Fruit fly (Drosophila melanogaster) whole organism, embryonic: ENCODE data around the gene fwe.

Source experiments
- Aef1 ChIP-seq: fragments of 200-800 bp; sonication (Bioruptor generic); IDR thresholded peaks from 3 replicates; pipeline ENCODE4 v1.3.6; 2022; ENCODE audit warnings: missing biosample characterization, missing genetic modification characterization
- B-H1 ChIP-seq: fragments of 200-800 bp; sonication (Bioruptor generic); IDR thresholded peaks from 3 replicates; pipeline ENCODE4 v1.3.6; 2022; ENCODE audit warnings: missing biosample characterization, missing genetic modification characterization
- Blimp-1 ChIP-seq: fragments of 200-800 bp; sonication (Bioruptor generic); optimal IDR thresholded peaks from 3 replicates; lab custom pipeline; 2018; ENCODE audit warnings: missing biosample characterization, missing genetic modification characterization, mild to moderate bottlenecking, moderate library complexity, missing genetic modification reagents
- CG11398 ChIP-seq: fragments of 200-800 bp; sonication (Bioruptor generic); optimal IDR thresholded peaks from 2 replicates; lab custom pipeline; 2016; ENCODE audit warnings: missing biosample characterization, missing genetic modification characterization
- CG12104 ChIP-seq: fragments of 200-800 bp; sonication (Bioruptor generic); optimal IDR thresholded peaks from 3 replicates; lab custom pipeline; 2016; ENCODE audit warnings: missing biosample characterization, missing genetic modification characterization
- CG12219 ChIP-seq: fragments of 200-800 bp; sonication (Bioruptor generic); optimal IDR thresholded peaks from 3 replicates; lab custom pipeline; 2018; ENCODE audit warnings: missing biosample characterization, mild to moderate bottlenecking, missing genetic modification characterization
- CG12942 ChIP-seq: fragments of 200-800 bp; sonication (Bioruptor generic); optimal IDR thresholded peaks from 3 replicates; lab custom pipeline; 2016; ENCODE audit warnings: missing biosample characterization, missing genetic modification characterization
- CG13296 ChIP-seq: fragments of 200-800 bp; sonication (Bioruptor generic); optimal IDR thresholded peaks from 3 replicates; lab custom pipeline; 2018; ENCODE audit warnings: missing biosample characterization, mild to moderate bottlenecking, missing genetic modification characterization
- CG15696 ChIP-seq: fragments of 200-800 bp; sonication (Bioruptor generic); optimal IDR thresholded peaks from 2 replicates; lab custom pipeline; 2019; ENCODE audit warnings: missing biosample characterization, mild to moderate bottlenecking, missing genetic modification characterization, moderate library complexity
- CG32772 ChIP-seq: fragments of 200-800 bp; sonication (Bioruptor generic); IDR thresholded peaks from 2 replicates; pipeline ENCODE4 v1.3.6; 2022; ENCODE audit warnings: missing biosample characterization, missing genetic modification characterization
- CG34224 ChIP-seq: fragments of 200-800 bp; sonication (Bioruptor generic); IDR thresholded peaks from 3 replicates; pipeline ENCODE4 v1.3.6; 2022; ENCODE audit warnings: missing biosample characterization, missing genetic modification characterization; ENCODE audit not compliant: partially characterized antibody
- CG4360 ChIP-seq: fragments of 200-800 bp; sonication (Bioruptor generic); IDR thresholded peaks from 2 replicates; pipeline ENCODE4 v1.3.6; 2022; ENCODE audit warnings: missing biosample characterization, missing genetic modification characterization
- CG4617 ChIP-seq: fragments of 200-800 bp; sonication (Bioruptor generic); optimal IDR thresholded peaks from 3 replicates; lab custom pipeline; 2016; ENCODE audit warnings: missing biosample characterization, missing genetic modification characterization, borderline replicate concordance
- CG4820 ChIP-seq: fragments of 200-800 bp; sonication (Bioruptor generic); optimal IDR thresholded peaks from 3 replicates; lab custom pipeline; 2016; ENCODE audit warnings: missing biosample characterization, missing genetic modification characterization
- CG5180 ChIP-seq: fragments of 200-800 bp; sonication (Bioruptor generic); optimal IDR thresholded peaks from 3 replicates; lab custom pipeline; 2017; ENCODE audit warnings: missing biosample characterization, missing genetic modification characterization, mild to moderate bottlenecking, moderate library complexity, missing genetic modification reagents
- CG6175 ChIP-seq: fragments of 200-800 bp; sonication (Bioruptor generic); IDR thresholded peaks from 3 replicates; pipeline ENCODE4 v1.3.6; 2022; ENCODE audit warnings: missing biosample characterization, missing genetic modification characterization
- CG6689 ChIP-seq: fragments of 200-800 bp; sonication (Bioruptor generic); IDR thresholded peaks from 2 replicates; pipeline ENCODE4 v1.3.6; 2022; ENCODE audit warnings: missing biosample characterization, missing genetic modification characterization
- CG6791 ChIP-seq: fragments of 200-800 bp; sonication (Bioruptor generic); IDR thresholded peaks from 3 replicates; pipeline ENCODE4 v1.3.6; 2022; ENCODE audit warnings: missing biosample characterization, missing genetic modification characterization; ENCODE audit not compliant: partially characterized antibody
- CG7357 ChIP-seq: fragments of 200-800 bp; sonication (Bioruptor generic); IDR thresholded peaks from 3 replicates; pipeline ENCODE4 v1.3.6; 2022; ENCODE audit warnings: missing biosample characterization, missing genetic modification characterization
- CG7987 ChIP-seq: fragments of 200-800 bp; sonication (Bioruptor generic); optimal IDR thresholded peaks from 2 replicates; lab custom pipeline; 2018; ENCODE audit warnings: missing biosample characterization, mild to moderate bottlenecking, missing genetic modification characterization, moderate library complexity
- CG9876 ChIP-seq: fragments of 200-800 bp; sonication (Bioruptor generic); optimal IDR thresholded peaks from 2 replicates; lab custom pipeline; 2016; ENCODE audit warnings: missing biosample characterization, missing genetic modification characterization
- Chrac-16 ChIP-seq: fragments of 200-800 bp; sonication (Bioruptor generic); optimal IDR thresholded peaks from 3 replicates; lab custom pipeline; 2016; ENCODE audit warnings: missing biosample characterization, missing genetic modification characterization
- Dad ChIP-seq: fragments of 200-800 bp; sonication (Bioruptor generic); optimal IDR thresholded peaks from 3 replicates; lab custom pipeline; 2016; ENCODE audit warnings: missing biosample characterization, missing genetic modification characterization
- E2f2 ChIP-seq: fragments of 200-800 bp; sonication (Bioruptor generic); IDR thresholded peaks from 2 replicates; pipeline ENCODE4 v1.3.6; 2022; ENCODE audit warnings: missing biosample characterization, missing genetic modification characterization
- Hr3 ChIP-seq: fragments of 200-800 bp; sonication (Bioruptor generic); optimal IDR thresholded peaks from 3 replicates; lab custom pipeline; 2016; ENCODE audit warnings: missing biosample characterization, missing genetic modification characterization
- Hr39 ChIP-seq: fragments of >200 bp; optimal IDR thresholded peaks from 2 replicates; lab custom pipeline; 2017
- Lhr ChIP-seq: fragments of 200-800 bp; sonication (Bioruptor generic); optimal IDR thresholded peaks from 3 replicates; lab custom pipeline; 2017; ENCODE audit warnings: mild to moderate bottlenecking, missing biosample characterization, missing genetic modification reagents, missing genetic modification characterization
- Mrtf ChIP-seq: fragments of 200-800 bp; sonication (Bioruptor generic); IDR thresholded peaks from 3 replicates; pipeline ENCODE4 v1.3.6; 2022; ENCODE audit warnings: missing biosample characterization, missing genetic modification characterization
- Myb ChIP-seq: fragments of 200-800 bp; sonication (Bioruptor generic); optimal IDR thresholded peaks from 2 replicates; lab custom pipeline; 2016; ENCODE audit warnings: missing biosample characterization, missing genetic modification characterization
- NK7.1 ChIP-seq: fragments of 200-800 bp; sonication (Bioruptor generic); optimal IDR thresholded peaks from 3 replicates; lab custom pipeline; 2016; ENCODE audit warnings: missing biosample characterization, missing genetic modification characterization
- Six4 ChIP-seq: fragments of 200-800 bp; sonication (Bioruptor generic); optimal IDR thresholded peaks from 2 replicates; lab custom pipeline; 2016; ENCODE audit warnings: missing biosample characterization, missing genetic modification characterization
- Sox100B ChIP-seq: fragments of 200-800 bp; sonication (Bioruptor generic); optimal IDR thresholded peaks from 3 replicates; lab custom pipeline; 2018; ENCODE audit warnings: missing biosample characterization, mild to moderate bottlenecking, missing genetic modification characterization
- Ssrp ChIP-seq: fragments of 200-800 bp; sonication (Bioruptor generic); optimal IDR thresholded peaks from 2 replicates; lab custom pipeline; 2018; ENCODE audit warnings: missing biosample characterization, mild to moderate bottlenecking, missing genetic modification characterization, moderate library complexity
- Taf1 ChIP-seq: fragments of 200-800 bp; sonication (Bioruptor generic); IDR thresholded peaks from 2 replicates; pipeline ENCODE4 v1.3.6; 2022; ENCODE audit warnings: missing biosample characterization, missing genetic modification characterization
- Usf ChIP-seq: fragments of 200-800 bp; sonication (Bioruptor generic); optimal IDR thresholded peaks from 2 replicates; lab custom pipeline; 2017; ENCODE audit warnings: missing genotype, missing biosample characterization, missing genetic modification characterization
- ara ChIP-seq: fragments of 200-800 bp; sonication (Bioruptor generic); IDR thresholded peaks from 2 replicates; pipeline ENCODE4 v1.3.6; 2022; ENCODE audit warnings: missing biosample characterization, missing genetic modification characterization
- chif ChIP-seq, 2 experiments: fragments of 200-800 bp; sonication (Bioruptor generic); optimal IDR thresholded peaks; 3 replicates each; lab custom pipeline; 2016; ENCODE audit warnings: missing biosample characterization in 2 of 2, missing genetic modification characterization in 2 of 2
- chn ChIP-seq: fragments of 200-800 bp; sonication (Bioruptor generic); optimal IDR thresholded peaks from 2 replicates; lab custom pipeline; 2016; ENCODE audit warnings: missing biosample characterization, missing genetic modification characterization
- jigr1 ChIP-seq: fragments of 200-800 bp; sonication (Bioruptor generic); IDR thresholded peaks from 3 replicates; pipeline ENCODE4 v1.3.6; 2022; ENCODE audit warnings: missing biosample characterization, missing genetic modification characterization
- lola ChIP-seq, 3 experiments: fragments of >200 bp in 2 of 3; fragments of 200-800 bp in 1 of 3; sonication (Bioruptor generic) in 1 of 3; optimal IDR thresholded peaks; 2 replicates each; lab custom pipeline; 2017 to 2019; ENCODE audit warnings: missing biosample characterization in 3 of 3, missing genetic modification characterization in 3 of 3, mild to moderate bottlenecking in 1 of 3, moderate library complexity in 1 of 3
- mld ChIP-seq: fragments of 200-800 bp; sonication (Bioruptor generic); IDR thresholded peaks from 3 replicates; pipeline ENCODE4 v1.3.6; 2022; ENCODE audit warnings: missing biosample characterization, missing genetic modification characterization; ENCODE audit not compliant: partially characterized antibody
- phol ChIP-seq: fragments of 200-800 bp; sonication (Bioruptor generic); optimal IDR thresholded peaks from 3 replicates; lab custom pipeline; 2018; ENCODE audit warnings: missing biosample characterization, mild to moderate bottlenecking, missing genetic modification characterization, moderate library complexity
- ro ChIP-seq: fragments of 200-800 bp; sonication (Bioruptor generic); IDR thresholded peaks from 2 replicates; pipeline ENCODE4 v1.3.6; 2022; ENCODE audit warnings: missing biosample characterization, missing genetic modification characterization
- sim ChIP-seq: fragments of 200-800 bp; sonication (Bioruptor generic); IDR thresholded peaks from 2 replicates; pipeline ENCODE4 v1.3.6; 2022; ENCODE audit warnings: missing biosample characterization, missing genetic modification characterization
- ssp ChIP-seq: fragments of 200-800 bp; sonication (Bioruptor generic); IDR thresholded peaks from 2 replicates; pipeline ENCODE4 v1.3.6; 2022; ENCODE audit warnings: missing biosample characterization, missing genetic modification characterization
- tna ChIP-seq: fragments of 200-800 bp; sonication (Bioruptor generic); IDR thresholded peaks from 2 replicates; pipeline ENCODE4 v1.3.6; 2022; ENCODE audit warnings: missing biosample characterization, missing genetic modification characterization; ENCODE audit not compliant: partially characterized antibody
- toy ChIP-seq: fragments of 200-800 bp; sonication (Bioruptor generic); IDR thresholded peaks from 2 replicates; pipeline ENCODE4 v1.3.6; 2022; ENCODE audit warnings: missing biosample characterization, missing genetic modification characterization
- trem ChIP-seq: fragments of 200-800 bp; optimal IDR thresholded peaks from 3 replicates; lab custom pipeline; 2019; ENCODE audit warnings: missing biosample characterization, mild to moderate bottlenecking, missing genetic modification characterization, moderate library complexity
- unc-4 ChIP-seq: fragments of 200-800 bp; sonication (Bioruptor generic); IDR thresholded peaks from 2 replicates; pipeline ENCODE4 v1.3.6; 2022; ENCODE audit warnings: missing biosample characterization, missing genetic modification characterization; ENCODE audit not compliant: partially characterized antibody
- zfh1 ChIP-seq: fragments of 200-800 bp; sonication (Bioruptor generic); IDR thresholded peaks from 3 replicates; pipeline ENCODE4 v1.3.6; 2022; ENCODE audit warnings: missing biosample characterization, missing genetic modification characterization

The fwe gene

DNA sequence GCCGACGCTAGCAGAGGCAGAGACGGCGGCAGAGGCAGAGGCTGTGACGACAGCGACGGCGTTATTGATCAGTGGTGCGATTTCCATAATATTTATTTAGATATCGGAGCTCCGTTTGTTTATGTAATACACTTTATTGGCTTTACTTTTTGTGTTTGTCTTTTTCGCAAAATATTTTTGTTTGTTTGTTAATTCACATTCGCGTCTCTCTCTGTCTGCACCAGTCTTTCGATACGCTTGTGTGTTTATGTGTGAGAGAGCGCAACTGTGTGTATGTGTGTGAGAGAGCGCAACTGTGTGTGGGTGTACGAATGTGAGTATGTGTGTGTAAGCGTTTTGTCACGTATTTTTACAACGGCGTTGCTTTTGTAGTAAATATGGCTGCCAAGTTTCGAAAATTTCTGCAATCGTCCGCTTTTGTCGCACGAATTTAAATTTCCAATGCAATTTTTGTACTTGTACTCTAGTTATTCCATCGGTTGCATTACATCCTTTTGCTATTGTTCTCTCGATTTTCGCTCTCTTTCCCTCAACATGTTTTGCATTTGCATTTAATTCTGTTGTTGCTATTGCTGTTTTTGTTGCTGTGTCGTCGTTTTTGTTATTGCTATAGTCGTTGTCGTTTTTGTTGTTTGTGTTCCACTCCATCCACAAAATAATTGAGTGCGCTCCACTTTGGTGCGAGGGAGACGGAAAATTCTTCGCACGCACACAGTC lies 9.4 kb upstream of the fwe start (continued):
- TF ChIP-seq CG12942 (no peak), mld (GFP tag; lab: Robert Waterston, UW) (no peak), Lhr (no peak), Hr39 (no peak), CG4820 (no peak), CG7987 (GFP tag; lab: Kevin White, UChicago) (peak; percentile 35), unc-4 (GFP tag; lab: Robert Waterston, UW) (no peak), Ssrp (no peak), lola (GFP tag; optimal IDR thresholded peaks at IDR 0.05; lab: Kevin White, UChicago) (peak in 1 of 3 experiments; percentile 59), CG6791 (GFP tag; lab: Robert Waterston, UW) (no peak), CG7357 (no peak), jigr1 (GFP tag; lab: Robert Waterston, UW) (no peak), trem (tag; lab: Kevin White, UChicago) (no peak), ro (GFP tag; lab: Robert Waterston, UW) (no peak), Taf1 (GFP tag; lab: Robert Waterston, UW) (no peak), chif (GFP tag; optimal IDR thresholded peaks at IDR 0.05; lab: Kevin White, UChicago) (no peak), Blimp-1 (GFP tag; lab: Kevin White, UChicago) (peak; percentile 14), Mrtf (no peak), CG34224 (no peak), CG6175 (GFP tag; lab: Robert Waterston, UW) (no peak), Six4 (GFP tag; lab: Kevin White, UChicago) (no peak), CG12219 (GFP tag; lab: Kevin White, UChicago) (no peak), NK7.1 (GFP tag; lab: Kevin White, UChicago) (no peak), CG15696 (tag; lab: Kevin White, UChicago) (peak; percentile 7), Usf (GFP tag; lab: Kevin White, UChicago) (no peak), CG9876 (GFP tag; lab: Kevin White, UChicago) (no peak), sim (GFP tag; lab: Robert Waterston, UW) (peak; percentile 57; the same call in 1 of the 2 replicates), CG6689 (peak; percentile 9; the same call in 1 of the 2 replicates), CG4617 (GFP tag; lab: Kevin White, UChicago) (no peak), Chrac-16 (GFP tag; lab: Kevin White, UChicago) (no peak), Dad (GFP tag; lab: Kevin White, UChicago) (peak; percentile 15), CG4360 (GFP tag; lab: Robert Waterston, UW) (peak; percentile 78), CG12104 (GFP tag; lab: Kevin White, UChicago) (no peak), toy (no peak), Sox100B (GFP tag; lab: Kevin White, UChicago) (no peak), Aef1 (GFP tag; lab: Robert Waterston, UW) (peak; percentile 73), B-H1 (GFP tag; lab: Robert Waterston, UW) (peak; percentile 18; the same call in 1 of the 3 replicates), ara (GFP tag; lab: Robert Waterston, UW) (peak; percentile 55; the same call in 1 of the 2 replicates), CG11398 (GFP tag; lab: Kevin White, UChicago) (no peak), CG13296 (peak; percentile 60), phol (tag; lab: Kevin White, UChicago) (peak; percentile 81), E2f2 (GFP tag; lab: Robert Waterston, UW) (peak; percentile 16; the same call in 1 of the 2 replicates), CG5180 (GFP tag; lab: Kevin White, UChicago) (no peak), ssp (GFP tag; lab: Robert Waterston, UW) (no peak), tna (GFP tag; lab: Robert Waterston, UW) (no peak), Hr3 (GFP tag; lab: Kevin White, UChicago) (no peak), zfh1 (GFP tag; lab: Robert Waterston, UW) (no peak), chn (no peak), Myb (GFP tag; lab: Kevin White, UChicago) (peak; percentile 22), CG32772 (GFP tag; lab: Robert Waterston, UW) (no peak)
